Worm (Caenorhabditis elegans) whole organism, early embryonic: ENCODE measurements around the gene srh-258.

Source experiments
- ama-1 ChIP-seq: fragments of 150-350 bp; optimal IDR thresholded peaks from 2 replicates; lab custom pipeline; 2014
- ceh-13 ChIP-seq: fragments of 200-800 bp; sonication (Bioruptor generic); optimal IDR thresholded peaks from 2 replicates; lab custom pipeline; 2018; ENCODE audit warnings: mild to moderate bottlenecking, missing genetic modification characterization, missing compliant biosample characterization
- hmg-4 ChIP-seq: fragments of 200-800 bp; sonication (Bioruptor generic); optimal IDR thresholded peaks from 2 replicates; lab custom pipeline; 2018; ENCODE audit warnings: mild to moderate bottlenecking, missing genetic modification characterization, missing compliant biosample characterization
- tbx-11 ChIP-seq: fragments of 200-800 bp; sonication (Bioruptor generic); IDR thresholded peaks from 2 replicates; pipeline ENCODE4 v1.3.6; 2022; ENCODE audit warnings: missing genetic modification characterization, missing compliant biosample characterization
- tbx-37 ChIP-seq: fragments of 200-800 bp; sonication (Bioruptor generic); conservative IDR thresholded peaks from 2 replicates; pipeline ENCODE4 v1.3.6; 2022; ENCODE audit warnings: missing genetic modification reagents, missing genetic modification characterization, missing compliant biosample characterization

ce11 chrV:15415951-15416350 lies 11.0 kb downstream of the srh-258 start, which contains the start of gene srh-265:
- TF ChIP-seq tbx-11: no peak
- TF ChIP-seq ama-1: no peak
- TF ChIP-seq hmg-4 (GFP tag; lab: Kevin White, UChicago): no peak
- TF ChIP-seq ceh-13 (GFP tag; lab: Kevin White, UChicago): no peak
- no peak for TF ChIP-seq tbx-37 (GFP tag; lab: Robert Waterston, UW)
